Fruit fly (Drosophila melanogaster) whole organism, embryonic: ENCODE results near the gene TRAM.

Experiments
- CG10267 ChIP-seq: fragments of 200-800 bp; sonication (Bioruptor generic); optimal IDR thresholded peaks from 2 replicates; lab custom pipeline; 2018; ENCODE audit warnings: missing biosample characterization, mild to moderate bottlenecking, missing genetic modification characterization, moderate library complexity
- CG18011 ChIP-seq: fragments of 200-800 bp; sonication (Bioruptor generic); optimal IDR thresholded peaks from 2 replicates; lab custom pipeline; 2017; ENCODE audit warnings: missing biosample characterization, missing genetic modification characterization, mild to moderate bottlenecking, moderate library complexity, missing genotype
- CG3847 ChIP-seq: fragments of 200-800 bp; sonication (Bioruptor generic); IDR thresholded peaks from 2 replicates; pipeline ENCODE4 v1.3.6; 2022; ENCODE audit warnings: missing biosample characterization, missing genetic modification characterization
- CG5245 ChIP-seq: fragments of 200-800 bp; sonication (Bioruptor generic); optimal IDR thresholded peaks from 3 replicates; lab custom pipeline; 2016; ENCODE audit warnings: missing biosample characterization, missing genetic modification characterization
- CG6854 ChIP-seq: fragments of 200-800 bp; sonication (Bioruptor generic); optimal IDR thresholded peaks from 3 replicates; lab custom pipeline; 2017; ENCODE audit warnings: missing biosample characterization, mild to moderate bottlenecking, missing genetic modification characterization
- CG9609 ChIP-seq: fragments of 200-800 bp; sonication (Bioruptor generic); optimal IDR thresholded peaks from 3 replicates; lab custom pipeline; 2016; ENCODE audit warnings: missing biosample characterization, missing genetic modification characterization
- Gsc ChIP-seq: fragments of 200-800 bp; sonication (Bioruptor generic); IDR thresholded peaks from 2 replicates; pipeline ENCODE4 v1.3.6; 2022; ENCODE audit warnings: missing biosample characterization, missing genetic modification characterization
- NC2α ChIP-seq: fragments of 200-800 bp; sonication (Bioruptor generic); optimal IDR thresholded peaks from 2 replicates; lab custom pipeline; 2016; ENCODE audit warnings: missing biosample characterization, missing genetic modification characterization
- Rx ChIP-seq: fragments of 200-800 bp; sonication (Bioruptor generic); IDR thresholded peaks from 2 replicates; pipeline ENCODE4 v1.3.6; 2022; ENCODE audit warnings: missing biosample characterization, missing genetic modification characterization
- Taf1 ChIP-seq: fragments of 200-800 bp; sonication (Bioruptor generic); IDR thresholded peaks from 2 replicates; pipeline ENCODE4 v1.3.6; 2022; ENCODE audit warnings: missing biosample characterization, missing genetic modification characterization
- cad ChIP-seq: fragments of >200 bp; optimal IDR thresholded peaks from 2 replicates; lab custom pipeline; 2017; ENCODE audit warnings: missing biosample characterization, missing genetic modification characterization
- luna ChIP-seq: fragments of 200-800 bp; sonication (Bioruptor generic); optimal IDR thresholded peaks from 2 replicates; lab custom pipeline; 2016; ENCODE audit warnings: missing biosample characterization, missing genetic modification characterization
- prd ChIP-seq, 3 experiments: fragments of >200 bp in 2 of 3; fragments of 200-800 bp in 1 of 3; sonication (Bioruptor generic) in 1 of 3; optimal IDR thresholded peaks in 2 of 3; IDR thresholded peaks in 1 of 3; 2 replicates in 2 of 3; 3 replicates in 1 of 3; pipeline versions ENCODE4 v1.3.6 to Lab custom; 2017 to 2022; ENCODE audit warnings: missing biosample characterization in 1 of 3, missing genetic modification characterization in 1 of 3
- scrt ChIP-seq: fragments of 200-800 bp; sonication (Bioruptor generic); optimal IDR thresholded peaks from 2 replicates; lab custom pipeline; 2018; ENCODE audit warnings: missing biosample characterization, mild to moderate bottlenecking, missing genetic modification characterization, moderate library complexity

DNA sequence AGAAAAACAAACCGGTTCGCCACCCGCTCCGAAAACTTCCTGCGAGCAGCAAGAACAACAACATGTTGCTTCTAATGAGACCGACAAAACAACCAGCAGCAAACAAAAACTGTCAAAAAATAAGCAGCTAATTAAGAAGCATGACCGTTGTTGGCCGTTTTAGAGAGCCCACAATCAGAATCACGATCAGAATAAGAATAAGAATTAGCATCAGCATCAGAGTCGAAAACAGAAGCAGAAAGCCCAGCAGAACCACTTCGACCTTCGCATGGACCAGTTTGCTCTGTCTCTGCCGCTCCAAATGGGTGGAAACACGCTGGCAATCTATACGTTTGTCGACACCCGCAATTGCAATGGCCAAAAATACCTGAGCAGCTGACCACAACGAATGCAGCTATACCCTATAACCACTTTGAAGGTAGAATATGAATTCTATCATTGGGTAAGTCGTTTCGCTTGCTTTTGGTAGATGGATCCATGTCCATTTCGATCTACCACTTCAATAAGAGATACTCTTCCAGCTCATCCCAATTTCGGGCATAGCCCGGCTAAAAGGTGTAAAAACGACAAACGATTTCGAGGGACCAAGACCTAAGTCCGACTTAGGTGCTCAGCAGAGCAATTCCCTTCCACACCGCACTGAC is 35.5 kb upstream of the TRAM start:
- TF ChIP-seq CG5245: no peak
- TF ChIP-seq NC2α (GFP tag; lab: Kevin White, UChicago): no peak
- TF ChIP-seq Rx (GFP tag; lab: Robert Waterston, UW): no peak
- no peak for TF ChIP-seq luna (GFP tag; lab: Kevin White, UChicago)
- TF ChIP-seq CG6854 (GFP tag; lab: Kevin White, UChicago): no peak
- no peak for TF ChIP-seq CG10267 (tag; lab: Kevin White, UChicago)
- TF ChIP-seq Taf1 (GFP tag; lab: Robert Waterston, UW): no peak
- TF ChIP-seq cad (GFP tag; lab: Kevin White, UChicago): no peak
- no peak for TF ChIP-seq CG18011 (GFP tag; lab: Kevin White, UChicago)
- TF ChIP-seq scrt (GFP tag; lab: Kevin White, UChicago): no peak
- no peak for TF ChIP-seq CG3847 (GFP tag; lab: Robert Waterston, UW)
- no peak for TF ChIP-seq prd (optimal IDR thresholded peaks at IDR 0.05; lab: Kevin White, UChicago)
- TF ChIP-seq prd (GFP tag; IDR thresholded peaks at IDR 0.05; lab: Robert Waterston, UW): no peak
- TF ChIP-seq CG9609: no peak
- no peak for TF ChIP-seq Gsc
